Worm (Caenorhabditis elegans) whole organism, young adult: ENCODE data around the gene fipr-2.

Experiments
- B0261.1 ChIP-seq: sonication (generic microtip); optimal IDR thresholded peaks from 2 replicates; lab custom pipeline; 2016; ENCODE audit warnings: mild to moderate bottlenecking, missing genetic modification characterization, moderate library complexity, missing compliant biosample characterization
- B0336.3 ChIP-seq: fragments of 200-800 bp; sonication (Bioruptor generic); IDR thresholded peaks from 2 replicates; pipeline ENCODE4 v1.3.6; 2022; ENCODE audit warnings: missing genetic modification characterization, missing compliant biosample characterization
- D2030.7 ChIP-seq: fragments of 200-800 bp; sonication (Bioruptor generic); IDR thresholded peaks from 2 replicates; pipeline ENCODE4 v1.3.6; 2022; ENCODE audit warnings: missing genetic modification reagents, missing genetic modification characterization, missing compliant biosample characterization
- F22D6.2 ChIP-seq: sonication (generic microtip); optimal IDR thresholded peaks from 2 replicates; lab custom pipeline; 2016; ENCODE audit warnings: mild to moderate bottlenecking, missing genetic modification characterization, missing compliant biosample characterization
- F23B12.7 ChIP-seq: sonication (generic microtip); optimal IDR thresholded peaks from 2 replicates; lab custom pipeline; 2017; ENCODE audit warnings: missing genetic modification characterization, mild to moderate bottlenecking, missing compliant biosample characterization, antibody characterized with exemption, moderate library complexity; ENCODE audit not compliant: insufficient read depth
- F33H1.4 ChIP-seq: fragments of 200-800 bp; sonication (Bioruptor generic); IDR thresholded peaks from 2 replicates; pipeline ENCODE4 v1.3.6; 2022; ENCODE audit warnings: missing genetic modification reagents, missing genetic modification characterization, missing compliant biosample characterization
- F39B2.1 ChIP-seq: fragments of 200-800 bp; sonication (Bioruptor generic); IDR thresholded peaks from 2 replicates; pipeline ENCODE4 v1.3.6; 2022; ENCODE audit warnings: missing genetic modification reagents, missing genetic modification characterization, missing compliant biosample characterization
- F55B11.4 ChIP-seq: sonication (generic microtip); optimal IDR thresholded peaks from 2 replicates; lab custom pipeline; 2016; ENCODE audit warnings: missing compliant biosample characterization, missing genetic modification characterization, borderline replicate concordance; ENCODE audit not compliant: insufficient read depth
- F57C9.4 ChIP-seq: sonication (generic microtip); optimal IDR thresholded peaks from 2 replicates; lab custom pipeline; 2017; ENCODE audit warnings: mild to moderate bottlenecking, missing genetic modification characterization, missing compliant biosample characterization
- K12H6.12 ChIP-seq: fragments of 200-800 bp; sonication (Bioruptor generic); optimal IDR thresholded peaks from 2 replicates; lab custom pipeline; 2018; ENCODE audit warnings: mild to moderate bottlenecking, missing genetic modification characterization, missing compliant biosample characterization
- T26A5.8 ChIP-seq: sonication (generic microtip); optimal IDR thresholded peaks from 2 replicates; lab custom pipeline; 2016; ENCODE audit warnings: missing genetic modification characterization, missing compliant biosample characterization
- Y53G8AR.9 ChIP-seq: fragments of 200-800 bp; sonication (Bioruptor generic); conservative IDR thresholded peaks from 2 replicates; pipeline ENCODE4 v1.3.6; 2022; ENCODE audit warnings: missing genetic modification reagents, missing genetic modification characterization, missing compliant biosample characterization
- Y67H2A.10 ChIP-seq: fragments of 200-800 bp; sonication (Bioruptor generic); conservative IDR thresholded peaks from 2 replicates; pipeline ENCODE4 v1.3.6; 2022; ENCODE audit warnings: missing genetic modification reagents, missing genetic modification characterization, missing compliant biosample characterization
- Y79H2A.3 ChIP-seq: fragments of 200-800 bp; sonication (Bioruptor generic); conservative IDR thresholded peaks from 2 replicates; pipeline ENCODE4 v1.3.6; 2022; ENCODE audit warnings: missing genetic modification reagents, missing genetic modification characterization, missing compliant biosample characterization
- aptf-3 ChIP-seq: fragments of 200-800 bp; sonication (Bioruptor generic); IDR thresholded peaks from 2 replicates; pipeline ENCODE4 v1.3.6; 2022; ENCODE audit warnings: missing genetic modification characterization, missing compliant biosample characterization
- ceh-27 ChIP-seq: fragments of 200-800 bp; sonication (Bioruptor generic); optimal IDR thresholded peaks from 2 replicates; lab custom pipeline; 2018; ENCODE audit warnings: mild to moderate bottlenecking, missing genetic modification characterization, moderate library complexity, missing compliant biosample characterization
- ceh-40 ChIP-seq: fragments of 200-800 bp; sonication (Bioruptor generic); IDR thresholded peaks from 2 replicates; pipeline ENCODE4 v1.3.6; 2022; ENCODE audit warnings: missing genetic modification characterization, missing compliant biosample characterization
- ceh-58 ChIP-seq: fragments of 200-800 bp; sonication (Bioruptor generic); IDR thresholded peaks from 2 replicates; pipeline ENCODE4 v1.3.6; 2022; ENCODE audit warnings: missing genetic modification characterization, missing compliant biosample characterization
- ceh-79 ChIP-seq: sonication (generic microtip); optimal IDR thresholded peaks from 2 replicates; lab custom pipeline; 2017; ENCODE audit warnings: mild to moderate bottlenecking, missing genetic modification characterization, missing compliant biosample characterization
- chd-7 ChIP-seq: sonication (generic microtip); optimal IDR thresholded peaks from 2 replicates; lab custom pipeline; 2016; ENCODE audit warnings: mild to moderate bottlenecking, missing genetic modification characterization, moderate library complexity, missing compliant biosample characterization
- die-1 ChIP-seq: sonication (generic microtip); optimal IDR thresholded peaks from 2 replicates; lab custom pipeline; 2016; ENCODE audit warnings: missing genotype, mild to moderate bottlenecking, missing genetic modification characterization, missing compliant biosample characterization
- dpl-1 ChIP-seq: fragments of 150-350 bp; optimal IDR thresholded peaks from 2 replicates; lab custom pipeline; 2014; ENCODE audit warnings: missing biosample characterization, missing genetic modification reagents, missing genetic modification characterization
- efl-1 ChIP-seq: fragments of 150-350 bp; optimal IDR thresholded peaks from 2 replicates; lab custom pipeline; 2014; ENCODE audit warnings: missing biosample characterization, missing genetic modification reagents, missing genetic modification characterization
- egrh-3 ChIP-seq: fragments of 200-800 bp; sonication (Bioruptor generic); IDR thresholded peaks from 2 replicates; pipeline ENCODE4 v1.3.6; 2022; ENCODE audit warnings: missing genetic modification reagents, missing genetic modification characterization, missing compliant biosample characterization
- hlh-26 ChIP-seq: fragments of 200-800 bp; sonication (Bioruptor generic); conservative IDR thresholded peaks from 2 replicates; pipeline ENCODE4 v1.3.6; 2022; ENCODE audit warnings: missing genetic modification reagents, missing genetic modification characterization, missing compliant biosample characterization
- let-526 ChIP-seq: fragments of 200-800 bp; sonication (Bioruptor generic); IDR thresholded peaks from 2 replicates; pipeline ENCODE4 v1.3.6; 2022; ENCODE audit warnings: missing genetic modification reagents, missing genetic modification characterization, missing compliant biosample characterization
- madf-10 ChIP-seq: sonication (generic microtip); optimal IDR thresholded peaks from 2 replicates; lab custom pipeline; 2016; ENCODE audit warnings: mild to moderate bottlenecking, missing genetic modification characterization, missing compliant biosample characterization
- madf-6 ChIP-seq: fragments of 200-800 bp; sonication (Bioruptor generic); IDR thresholded peaks from 2 replicates; pipeline ENCODE4 v1.3.6; 2022; ENCODE audit warnings: missing genetic modification reagents, missing genetic modification characterization, missing compliant biosample characterization
- mxl-1 ChIP-seq: sonication (generic microtip); optimal IDR thresholded peaks from 2 replicates; lab custom pipeline; 2016; ENCODE audit warnings: missing genetic modification characterization, missing compliant biosample characterization
- nfya-1 ChIP-seq: sonication (generic microtip); optimal IDR thresholded peaks from 2 replicates; lab custom pipeline; 2017; ENCODE audit warnings: antibody characterized with exemption, missing compliant biosample characterization, missing genetic modification characterization, borderline replicate concordance; ENCODE audit not compliant: insufficient read depth
- nfya-2 ChIP-seq: fragments of 200-800 bp; sonication (Bioruptor generic); IDR thresholded peaks from 2 replicates; pipeline ENCODE4 v1.3.6; 2022; ENCODE audit warnings: missing genetic modification reagents, missing genetic modification characterization, missing compliant biosample characterization
- rcor-1 ChIP-seq: fragments of 200-800 bp; sonication (Bioruptor generic); IDR thresholded peaks from 2 replicates; pipeline ENCODE4 v1.3.6; 2022; ENCODE audit warnings: missing genetic modification reagents, missing genetic modification characterization, missing compliant biosample characterization
- sdz-38 ChIP-seq: sonication (generic microtip); optimal IDR thresholded peaks from 2 replicates; lab custom pipeline; 2016; ENCODE audit warnings: missing genotype, missing genetic modification characterization, missing compliant biosample characterization
- sptf-2 ChIP-seq: fragments of 200-800 bp; sonication (Bioruptor generic); optimal IDR thresholded peaks from 2 replicates; lab custom pipeline; 2018; ENCODE audit warnings: mild to moderate bottlenecking, missing genetic modification characterization, missing compliant biosample characterization
- unc-62 ChIP-seq: fragments of 150-350 bp; optimal IDR thresholded peaks from 2 replicates; lab custom pipeline; 2014; ENCODE audit warnings: missing biosample characterization, missing genetic modification reagents, missing genetic modification characterization
- zfh-2 ChIP-seq: fragments of 200-800 bp; sonication (Bioruptor generic); conservative IDR thresholded peaks from 2 replicates; pipeline ENCODE4 v1.3.6; 2022; ENCODE audit warnings: missing genetic modification reagents, missing genetic modification characterization, missing compliant biosample characterization
- ztf-28 ChIP-seq: fragments of 200-800 bp; sonication (Bioruptor generic); IDR thresholded peaks from 2 replicates; pipeline ENCODE4 v1.3.6; 2022; ENCODE audit warnings: missing genetic modification reagents, missing genetic modification characterization, missing compliant biosample characterization
- ztf-3 ChIP-seq: fragments of 200-800 bp; sonication (Bioruptor generic); optimal IDR thresholded peaks from 2 replicates; lab custom pipeline; 2018; ENCODE audit warnings: mild to moderate bottlenecking, missing genetic modification characterization, missing compliant biosample characterization

The fipr-2 gene

DNA sequence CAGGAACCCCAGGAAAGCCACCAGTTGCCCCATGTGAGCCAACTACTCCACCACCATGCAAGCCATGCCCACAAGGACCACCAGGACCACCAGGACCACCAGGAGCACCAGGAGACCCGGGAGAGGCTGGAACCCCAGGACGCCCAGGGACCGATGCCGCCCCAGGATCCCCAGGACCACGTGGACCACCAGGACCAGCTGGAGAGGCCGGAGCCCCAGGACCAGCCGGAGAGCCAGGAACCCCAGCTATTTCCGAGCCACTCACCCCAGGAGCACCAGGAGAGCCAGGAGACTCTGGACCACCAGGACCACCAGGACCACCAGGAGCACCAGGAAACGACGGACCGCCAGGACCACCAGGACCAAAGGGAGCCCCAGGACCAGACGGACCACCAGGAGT, 11.6 kb upstream of the fipr-2 start (continued):
- TF ChIP-seq nfya-1 (tag; lab: Kevin White, UChicago): no peak
- TF ChIP-seq rcor-1: no peak
- TF ChIP-seq ceh-58 (GFP tag; lab: Robert Waterston, UW): no peak
- TF ChIP-seq Y53G8AR.9: no peak
- no peak for TF ChIP-seq F22D6.2 (tag; lab: Kevin White, UChicago)
- peak; percentile 99 for TF ChIP-seq egrh-3 (GFP tag; lab: Robert Waterston, UW)
- no peak for TF ChIP-seq chd-7 (tag; lab: Kevin White, UChicago)
- TF ChIP-seq, all 124 proteins: peak for 4

DNA sequence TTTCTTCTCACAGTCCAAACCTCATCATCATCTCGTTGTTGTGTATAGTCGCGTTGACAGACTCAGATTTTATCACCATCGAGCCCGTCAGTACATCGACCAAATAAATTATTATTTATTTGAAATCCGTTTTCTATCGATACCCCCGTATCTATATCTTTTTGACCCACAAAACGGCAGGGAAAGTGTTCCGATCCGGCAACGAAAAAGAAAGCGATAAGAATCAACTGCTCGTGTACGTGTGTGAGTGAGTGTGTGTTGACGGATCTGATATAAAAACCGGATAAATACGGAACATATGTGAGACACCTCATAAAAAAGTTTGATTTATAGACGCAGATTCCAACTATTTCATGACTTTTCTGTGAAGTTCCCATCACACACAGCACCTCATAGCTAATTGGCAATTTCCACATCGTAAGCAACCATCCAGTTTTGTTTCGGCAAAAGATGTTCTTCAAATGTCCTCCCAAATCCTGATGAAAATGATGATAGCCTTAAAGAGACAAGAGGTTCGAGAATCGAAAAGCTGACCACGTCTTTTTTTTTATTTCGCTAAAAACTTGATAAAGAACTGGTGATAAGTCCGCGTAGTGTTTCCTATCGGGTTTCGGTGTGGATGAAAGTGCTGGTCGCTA, 10.8 kb upstream of the fipr-2 start:
- TF ChIP-seq die-1 (no peak), F57C9.4 (tag; lab: Kevin White, UChicago) (no peak), ztf-3 (GFP tag; lab: Kevin White, UChicago) (no peak), nfya-2 (no peak), ceh-27 (GFP tag; lab: Kevin White, UChicago) (no peak)

DNA sequence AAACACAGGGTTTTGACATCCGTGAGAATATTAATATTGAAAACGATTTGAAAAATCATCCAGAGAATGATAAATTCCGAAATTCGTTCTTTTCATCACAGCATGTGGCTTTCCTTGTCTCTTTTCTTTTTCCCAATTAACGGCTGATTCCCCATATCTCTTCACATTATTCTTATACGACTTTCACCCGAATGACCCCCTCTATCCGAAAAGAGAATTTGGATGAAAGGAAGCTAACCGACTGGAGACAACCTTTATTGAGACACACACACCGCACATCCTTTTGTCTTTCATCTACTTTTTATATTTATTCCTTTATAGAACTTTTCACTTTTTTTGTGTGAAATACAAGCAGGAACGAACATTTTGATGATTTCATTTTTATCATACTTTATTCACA, 7.5 kb upstream of the fipr-2 start:
- TF ChIP-seq B0336.3 (GFP tag; lab: Robert Waterston, UW) (no peak), sptf-2 (GFP tag; lab: Kevin White, UChicago) (no peak), nfya-2 (no peak), unc-62 (GFP tag; lab: Kevin White, UChicago) (no peak), B0261.1 (no peak), F39B2.1 (GFP tag; lab: Robert Waterston, UW) (no peak), efl-1 (GFP tag; lab: Kevin White, UChicago) (no peak), dpl-1 (GFP tag; lab: Kevin White, UChicago) (no peak), Y67H2A.10 (GFP tag; lab: Robert Waterston, UW) (no peak), ceh-79 (no peak), ceh-40 (GFP tag; lab: Robert Waterston, UW) (no peak)

DNA sequence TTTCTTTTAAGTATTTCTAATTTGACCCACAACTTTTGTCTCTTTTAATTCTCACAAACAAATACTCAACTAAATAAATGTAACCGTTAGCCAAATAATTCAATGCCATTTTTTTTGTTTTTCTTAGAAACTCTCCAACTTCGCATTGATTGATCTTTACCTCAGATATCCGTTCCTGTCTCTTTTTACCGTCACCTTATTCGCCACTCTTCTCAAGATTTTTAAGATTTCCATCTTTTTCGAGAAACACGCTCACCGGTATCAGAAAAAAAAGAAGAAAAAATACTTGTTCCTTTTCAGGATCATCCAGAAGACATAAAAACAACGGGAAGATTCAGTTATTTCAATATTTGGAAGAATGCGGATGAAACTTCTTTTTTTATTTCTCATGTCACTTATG, 6.8 kb upstream of the fipr-2 start, which contains the start of gene F23H12.5:
F23H12.5 (plus strand) TSS at position 301 of the 400 bp plus-strand sequence.
- TF ChIP-seq B0261.1: no peak
- TF ChIP-seq madf-6: no peak
- TF ChIP-seq zfh-2 (GFP tag; lab: Robert Waterston, UW): no peak
- no peak for TF ChIP-seq mxl-1
- TF ChIP-seq ceh-40 (GFP tag; lab: Robert Waterston, UW): no peak
- no peak for TF ChIP-seq rcor-1
- no peak for TF ChIP-seq sdz-38
- no peak for TF ChIP-seq D2030.7 (GFP tag; lab: Robert Waterston, UW)
- TF ChIP-seq K12H6.12: no peak
- no peak for TF ChIP-seq hlh-26 (GFP tag; lab: Robert Waterston, UW)
- TF ChIP-seq T26A5.8 (tag; lab: Kevin White, UChicago): no peak
- no peak for TF ChIP-seq let-526 (GFP tag; lab: Robert Waterston, UW)
- TF ChIP-seq Y79H2A.3 (GFP tag; lab: Robert Waterston, UW): no peak
- no peak for TF ChIP-seq aptf-3 (GFP tag; lab: Robert Waterston, UW)
- no peak for TF ChIP-seq F23B12.7 (tag; lab: Kevin White, UChicago)
- TF ChIP-seq madf-10 (tag; lab: Kevin White, UChicago): no peak
- no peak for TF ChIP-seq F55B11.4 (tag; lab: Kevin White, UChicago)
- TF ChIP-seq F33H1.4 (GFP tag; lab: Robert Waterston, UW): no peak
- TF ChIP-seq nfya-1 (tag; lab: Kevin White, UChicago): no peak
- TF ChIP-seq ztf-28 (GFP tag; lab: Robert Waterston, UW): no peak
